Fruit fly (Drosophila melanogaster): ENCODE data around the gene CG10853.
A peak's percentile ranks its signal among the peaks of the same experiment; 100 is the strongest.

Gene CG10853

dm6 chr3L:3902491-3903198, 45.0 kb upstream of the CG10853 start, which contains the start of gene Ubi-p63E (continued):
- TF ChIP-seq CG9876 (GFP tag; optimal IDR thresholded peaks at IDR 0.05) (peak; percentile 21), h (optimal IDR thresholded peaks at IDR 0.05) (no peak), bab2 (GFP tag; optimal IDR thresholded peaks at IDR 0.05) (peak; percentile 76)

- no peak for TF ChIP-seq tx (GFP tag; optimal IDR thresholded peaks at IDR 0.05)
- 0 out of 3 replicates have a peak, but pooled peaks have one; percentile 38 for TF ChIP-seq Opbp (GFP tag; IDR thresholded peaks at IDR 0.05; ENCODE audit: partially characterized antibody)
- TF ChIP-seq Ravus (GFP tag; IDR thresholded peaks at IDR 0.05) = no peak
- no peak for TF ChIP-seq Neu2 (GFP tag; optimal IDR thresholded peaks at IDR 0.05; ENCODE audit: borderline replicate concordance)
- peak; percentile 55; the same call in 1 of the 2 replicates for TF ChIP-seq Bgb (GFP tag; IDR thresholded peaks at IDR 0.05; ENCODE audit: partially characterized antibody)
- TF ChIP-seq ara (GFP tag; IDR thresholded peaks at IDR 0.05) = 0 out of 2 replicates have a peak, but pooled peaks have one; percentile 22
- TF ChIP-seq nom (GFP tag; optimal IDR thresholded peaks at IDR 0.05) = peak; percentile 21
- 0 out of 2 replicates have a peak, but pooled peaks have one; percentile 17 for TF ChIP-seq NFAT (GFP tag; IDR thresholded peaks at IDR 0.05)
- TF ChIP-seq ac (GFP tag; optimal IDR thresholded peaks at IDR 0.05) = no peak
- TF ChIP-seq CG2875 (GFP tag; optimal IDR thresholded peaks at IDR 0.05) = no peak
- TF ChIP-seq exex (tag; optimal IDR thresholded peaks at IDR 0.05) = no peak
- TF ChIP-seq CG6254 (GFP tag; optimal IDR thresholded peaks at IDR 0.05) = no peak
- TF ChIP-seq tap (tag; optimal IDR thresholded peaks at IDR 0.05) = no peak
- no peak for TF ChIP-seq CG34224 (GFP tag; IDR thresholded peaks at IDR 0.05; ENCODE audit: partially characterized antibody)
- peak; percentile 14 for TF ChIP-seq HmgZ (tag; optimal IDR thresholded peaks at IDR 0.05)
- TF ChIP-seq Eip74EF (GFP tag; optimal IDR thresholded peaks at IDR 0.05) = no peak
- TF ChIP-seq Hmx (GFP tag; optimal IDR thresholded peaks at IDR 0.05) = no peak
- 0 out of 2 replicates have a peak, but pooled peaks have one; percentile 12 for TF ChIP-seq Dref (GFP tag; IDR thresholded peaks at IDR 0.05)
- TF ChIP-seq z (GFP tag; IDR thresholded peaks at IDR 0.05) = 0 out of 3 replicates have a peak, but pooled peaks have one; percentile 12
- TF ChIP-seq Jarid2 (GFP tag; optimal IDR thresholded peaks at IDR 0.05) = peak; percentile 62
- no peak for TF ChIP-seq CG13624 (GFP tag; optimal IDR thresholded peaks at IDR 0.05)
- no peak for TF ChIP-seq Tbp (GFP tag; optimal IDR thresholded peaks at IDR 0.05)
- TF ChIP-seq Ptx1 (GFP tag; IDR thresholded peaks at IDR 0.05) = peak; percentile 23; the same call in 1 of the 2 replicates
- TF ChIP-seq scrt (GFP tag; optimal IDR thresholded peaks at IDR 0.05) = no peak
- TF ChIP-seq CG7357 (GFP tag; IDR thresholded peaks at IDR 0.05) = 0 out of 3 replicates have a peak, but pooled peaks have one; percentile 4
- TF ChIP-seq CG17385 (GFP tag; optimal IDR thresholded peaks at IDR 0.05) = no peak
- no peak for TF ChIP-seq slou (GFP tag; optimal IDR thresholded peaks at IDR 0.05)
- no peak for TF ChIP-seq Hr78 (GFP tag; optimal IDR thresholded peaks at IDR 0.05)
- TF ChIP-seq HLH4C (GFP tag; IDR thresholded peaks at IDR 0.05; ENCODE audit: partially characterized antibody) = no peak
- peak; percentile 2 for TF ChIP-seq trem (tag; optimal IDR thresholded peaks at IDR 0.05)
- no peak for TF ChIP-seq CG9215 (GFP tag; IDR thresholded peaks at IDR 0.05)
- TF ChIP-seq HLH3B (GFP tag; IDR thresholded peaks at IDR 0.05) = no peak
- TF ChIP-seq CG6791 (GFP tag; IDR thresholded peaks at IDR 0.05; ENCODE audit: partially characterized antibody) = peak; percentile 39; the same call in 2 of the 3 replicates
- peak; percentile 53; the same call in 1 of the 2 replicates for TF ChIP-seq bbx (GFP tag; IDR thresholded peaks at IDR 0.05; ENCODE audit: partially characterized antibody)
- no peak for TF ChIP-seq Nf-YC (tag; optimal IDR thresholded peaks at IDR 0.05)
- TF ChIP-seq CG17802 (tag; optimal IDR thresholded peaks at IDR 0.05) = no peak
- TF ChIP-seq CG11398 (GFP tag; optimal IDR thresholded peaks at IDR 0.05) = no peak
- no peak for TF ChIP-seq odd (GFP tag; optimal IDR thresholded peaks at IDR 0.05)
- TF ChIP-seq CG3838 (GFP tag; optimal IDR thresholded peaks at IDR 0.05) = no peak
- TF ChIP-seq so (GFP tag; IDR thresholded peaks at IDR 0.05) = no peak
- TF ChIP-seq CG1024 (GFP tag; IDR thresholded peaks at IDR 0.05) = no peak
- peak; percentile 53; the same call in 1 of the 2 replicates for TF ChIP-seq slbo (GFP tag; IDR thresholded peaks at IDR 0.05)
- TF ChIP-seq CG16813 (GFP tag; IDR thresholded peaks at IDR 0.05; ENCODE audit: partially characterized antibody) = 0 out of 3 replicates have a peak, but pooled peaks have one; percentile 16
- TF ChIP-seq MBD-R2 (GFP tag; IDR thresholded peaks at IDR 0.05) = peak; percentile 67
Measured at dm6 chr3L:3903301-3903700, 44.4 kb upstream of the CG10853 start, which contains the start of gene Sc2. Sc2 (plus strand) TSS chr3L:3903492.
